Worm (Caenorhabditis elegans): ENCODE measurements around the gene nstp-1.

- TF ChIP-seq mel-28 (tag; optimal IDR thresholded peaks at IDR 0.05; ENCODE audit: borderline replicate concordance) (no peak), unc-62 (GFP tag; optimal IDR thresholded peaks at IDR 0.05) (no peak), K11D2.4 (GFP tag; IDR thresholded peaks at IDR 0.05) (no peak), F10E7.11 (tag; optimal IDR thresholded peaks at IDR 0.05) (no peak), attf-5 (GFP tag; optimal IDR thresholded peaks at IDR 0.05) (no peak)
Observed at ce11 chrIV:9002636-9003035, 18.0 kb downstream of the nstp-1 start, which contains the start of gene C53D6.8.

Data from whole organism, young adult.